Worm (Caenorhabditis elegans) whole organism, L4 larva: ENCODE data around the gene C25F9.4.

Experiments used
- ceh-20 ChIP-seq: fragments of 200-800 bp; sonication (Bioruptor generic); IDR thresholded peaks from 2 replicates; pipeline ENCODE4 v1.3.6; 2022; ENCODE audit warnings: missing genetic modification reagents, missing genetic modification characterization, missing compliant biosample characterization
- ceh-28 ChIP-seq: fragments of 150-350 bp; optimal IDR thresholded peaks from 2 replicates; lab custom pipeline; 2014; ENCODE audit warnings: missing biosample characterization, missing genetic modification reagents, missing genetic modification characterization
- dmd-8 ChIP-seq: fragments of 200-800 bp; sonication (Bioruptor generic); IDR thresholded peaks from 2 replicates; pipeline ENCODE4 v1.3.6; 2022; ENCODE audit warnings: missing genetic modification characterization, missing compliant biosample characterization
- dpl-1 ChIP-seq: fragments of 150-350 bp; optimal IDR thresholded peaks from 2 replicates; lab custom pipeline; 2014; ENCODE audit warnings: missing biosample characterization, missing genetic modification reagents, missing genetic modification characterization
- jun-1 ChIP-seq: fragments of 150-350 bp; optimal IDR thresholded peaks from 2 replicates; lab custom pipeline; 2014; ENCODE audit warnings: missing biosample characterization, missing genetic modification reagents, missing genetic modification characterization
- lin-13 ChIP-seq: fragments of 150-350 bp; optimal IDR thresholded peaks from 2 replicates; lab custom pipeline; 2014; ENCODE audit warnings: missing biosample characterization, missing genetic modification reagents, missing genetic modification characterization
- nhr-237 ChIP-seq: sonication (generic microtip); optimal IDR thresholded peaks from 2 replicates; lab custom pipeline; 2017; ENCODE audit warnings: missing biosample characterization, missing genetic modification characterization
- nhr-28 ChIP-seq: fragments of 150-350 bp; optimal IDR thresholded peaks from 2 replicates; lab custom pipeline; 2014; ENCODE audit warnings: missing biosample characterization, missing genetic modification characterization
- nhr-41 ChIP-seq: fragments of 200-800 bp; sonication (Bioruptor generic); IDR thresholded peaks from 2 replicates; pipeline ENCODE4 v1.3.6; 2022; ENCODE audit warnings: missing genetic modification reagents, missing genetic modification characterization, missing compliant biosample characterization
- rbr-2 ChIP-seq: sonication (generic microtip); optimal IDR thresholded peaks from 2 replicates; lab custom pipeline; 2016; ENCODE audit warnings: missing genotype, missing genetic modification characterization, missing compliant biosample characterization
- snpc-4 ChIP-seq: fragments of 150-350 bp; optimal IDR thresholded peaks from 2 replicates; lab custom pipeline; 2014; ENCODE audit warnings: missing biosample characterization, missing genetic modification characterization
- unc-62 ChIP-seq, 3 experiments: fragments of 150-350 bp in 1 of 3; sonication (generic microtip); optimal IDR thresholded peaks in 2 of 3; peaks in 1 of 3; 1 replicate in 1 of 3; 2 replicates in 2 of 3; lab custom pipeline; 2014 to 2017; ENCODE audit warnings: missing biosample characterization in 3 of 3, missing genetic modification characterization in 3 of 3, missing genetic modification reagents in 3 of 3, missing genotype in 1 of 3

ce11 chrV:19433806-19434437, 17.5 kb upstream of the C25F9.4 start, which contains the start of gene C25F9.16:
- TF ChIP-seq jun-1 (tag; lab: Kevin White, UChicago) (no peak), dmd-8 (GFP tag; lab: Robert Waterston, UW) (no peak), ceh-20 (GFP tag; lab: Robert Waterston, UW) (0 out of 2 replicates have a peak, but pooled peaks have one; percentile 26), nhr-28 (tag; lab: Kevin White, UChicago) (peak; percentile 24), ceh-28 (tag; lab: Kevin White, UChicago) (no peak), nhr-237 (no peak), lin-13 (no peak), nhr-41 (GFP tag; lab: Robert Waterston, UW) (no peak), unc-62 (GFP tag; optimal IDR thresholded peaks at IDR 0.05 in 1 of 2; lab: Kevin White, UChicago) (no peak), unc-62 (tag; optimal IDR thresholded peaks at IDR 0.05; lab: Kevin White, UChicago) (no peak), snpc-4 (no peak), rbr-2 (tag; lab: Kevin White, UChicago) (no peak), dpl-1 (no peak)
